Fruit fly (Drosophila melanogaster) whole organism, embryonic: ENCODE results near the gene CG4957.

Experiments used
- Atf-2 ChIP-seq: fragments of 200-800 bp; sonication (Bioruptor generic); optimal IDR thresholded peaks from 2 replicates; lab custom pipeline; 2016; ENCODE audit warnings: missing biosample characterization, missing genetic modification characterization
- Bdp1 ChIP-seq: fragments of 200-800 bp; sonication (Bioruptor generic); optimal IDR thresholded peaks from 3 replicates; lab custom pipeline; 2016; ENCODE audit warnings: missing biosample characterization, missing genetic modification characterization
- BtbVII ChIP-seq: fragments of 200-800 bp; sonication (Bioruptor generic); optimal IDR thresholded peaks from 3 replicates; lab custom pipeline; 2017; ENCODE audit warnings: missing biosample characterization, mild to moderate bottlenecking, missing genetic modification characterization
- C15 ChIP-seq: fragments of 200-800 bp; sonication (Bioruptor generic); IDR thresholded peaks from 3 replicates; pipeline ENCODE4 v1.3.6; 2022; ENCODE audit warnings: missing biosample characterization, missing genetic modification characterization
- CG10274 ChIP-seq: fragments of 200-800 bp; sonication (Bioruptor generic); optimal IDR thresholded peaks from 3 replicates; lab custom pipeline; 2017; ENCODE audit warnings: missing biosample characterization, mild to moderate bottlenecking, missing genetic modification characterization
- CG10959 ChIP-seq: fragments of 200-800 bp; sonication (Bioruptor generic); IDR thresholded peaks from 2 replicates; pipeline ENCODE4 v1.3.6; 2022; ENCODE audit warnings: missing biosample characterization, missing genetic modification characterization
- CG11093 ChIP-seq: fragments of 200-800 bp; sonication (Bioruptor generic); IDR thresholded peaks from 3 replicates; pipeline ENCODE4 v1.3.6; 2022; ENCODE audit warnings: missing biosample characterization, missing genetic modification characterization
- CG12744 ChIP-seq: fragments of 200-800 bp; sonication (Bioruptor generic); optimal IDR thresholded peaks from 2 replicates; lab custom pipeline; 2016; ENCODE audit warnings: missing biosample characterization, missing genetic modification characterization
- CG1603 ChIP-seq: fragments of 200-800 bp; sonication (Bioruptor generic); optimal IDR thresholded peaks from 2 replicates; lab custom pipeline; 2019; ENCODE audit warnings: missing biosample characterization, mild to moderate bottlenecking, missing genetic modification characterization, moderate library complexity
- CG17328 ChIP-seq: fragments of 200-800 bp; sonication (Bioruptor generic); IDR thresholded peaks from 2 replicates; pipeline ENCODE4 v1.3.6; 2022; ENCODE audit warnings: missing biosample characterization, missing genetic modification characterization
- CG2120 ChIP-seq: fragments of 200-800 bp; sonication (Bioruptor generic); optimal IDR thresholded peaks from 3 replicates; lab custom pipeline; 2016; ENCODE audit warnings: missing biosample characterization, missing genetic modification characterization
- CG42726 ChIP-seq: fragments of 200-800 bp; sonication (Bioruptor generic); IDR thresholded peaks from 2 replicates; pipeline ENCODE4 v1.3.6; 2022; ENCODE audit warnings: missing biosample characterization, missing genetic modification characterization; ENCODE audit not compliant: partially characterized antibody
- CG5953 ChIP-seq: fragments of 200-800 bp; sonication (Bioruptor generic); IDR thresholded peaks from 2 replicates; pipeline ENCODE4 v1.3.6; 2022; ENCODE audit warnings: missing biosample characterization, missing genetic modification characterization
- CG6254 ChIP-seq: fragments of 200-800 bp; sonication (Bioruptor generic); optimal IDR thresholded peaks from 3 replicates; lab custom pipeline; 2017; ENCODE audit warnings: mild to moderate bottlenecking, missing biosample characterization, missing genetic modification reagents, missing genetic modification characterization
- CG7745 ChIP-seq: fragments of 200-800 bp; sonication (Bioruptor generic); optimal IDR thresholded peaks from 2 replicates; lab custom pipeline; 2018; ENCODE audit warnings: missing biosample characterization, mild to moderate bottlenecking, missing genetic modification characterization, moderate library complexity
- CG7987 ChIP-seq: fragments of 200-800 bp; sonication (Bioruptor generic); optimal IDR thresholded peaks from 2 replicates; lab custom pipeline; 2018; ENCODE audit warnings: missing biosample characterization, mild to moderate bottlenecking, missing genetic modification characterization, moderate library complexity
- CG8089 ChIP-seq: fragments of 200-800 bp; sonication (Bioruptor generic); optimal IDR thresholded peaks from 3 replicates; lab custom pipeline; 2016; ENCODE audit warnings: missing biosample characterization, missing genetic modification characterization
- CG8478 ChIP-seq: fragments of >200 bp; optimal IDR thresholded peaks from 2 replicates; lab custom pipeline; 2018
- CG9609 ChIP-seq: fragments of 200-800 bp; sonication (Bioruptor generic); optimal IDR thresholded peaks from 3 replicates; lab custom pipeline; 2016; ENCODE audit warnings: missing biosample characterization, missing genetic modification characterization
- CG9876 ChIP-seq: fragments of 200-800 bp; sonication (Bioruptor generic); optimal IDR thresholded peaks from 2 replicates; lab custom pipeline; 2016; ENCODE audit warnings: missing biosample characterization, missing genetic modification characterization
- CTCF ChIP-seq: fragments of 200-800 bp; sonication (Bioruptor generic); optimal IDR thresholded peaks from 2 replicates; lab custom pipeline; 2017; ENCODE audit warnings: missing biosample characterization, mild to moderate bottlenecking, missing genetic modification characterization, moderate library complexity
- Camta ChIP-seq: fragments of 200-800 bp; sonication (Bioruptor generic); optimal IDR thresholded peaks from 2 replicates; lab custom pipeline; 2016; ENCODE audit warnings: missing biosample characterization, missing genetic modification characterization
- D19A ChIP-seq: fragments of 200-800 bp; optimal IDR thresholded peaks from 3 replicates; lab custom pipeline; 2019; ENCODE audit warnings: missing biosample characterization, mild to moderate bottlenecking, missing genetic modification characterization, moderate library complexity
- Dip2 ChIP-seq: fragments of 200-800 bp; sonication (Bioruptor generic); IDR thresholded peaks from 2 replicates; pipeline ENCODE4 v1.3.6; 2022; ENCODE audit warnings: missing biosample characterization, missing genetic modification characterization
- Drgx ChIP-seq: fragments of 200-800 bp; sonication (Bioruptor generic); IDR thresholded peaks from 2 replicates; pipeline ENCODE4 v1.3.6; 2022; ENCODE audit warnings: missing biosample characterization, missing genetic modification characterization
- Fer3 ChIP-seq: fragments of 200-800 bp; sonication (Bioruptor generic); optimal IDR thresholded peaks from 2 replicates; lab custom pipeline; 2018; ENCODE audit warnings: missing biosample characterization, mild to moderate bottlenecking, missing genetic modification characterization, moderate library complexity
- HLH3B ChIP-seq: fragments of 200-800 bp; sonication (Bioruptor generic); IDR thresholded peaks from 2 replicates; pipeline ENCODE4 v1.3.6; 2022; ENCODE audit warnings: missing biosample characterization, missing genetic modification characterization
- HmgD ChIP-seq: fragments of 200-800 bp; sonication (Bioruptor generic); optimal IDR thresholded peaks from 3 replicates; lab custom pipeline; 2016; ENCODE audit warnings: missing biosample characterization, missing genetic modification characterization
- Jarid2 ChIP-seq: fragments of 200-800 bp; sonication (Bioruptor generic); optimal IDR thresholded peaks from 3 replicates; lab custom pipeline; 2017; ENCODE audit warnings: mild to moderate bottlenecking, missing biosample characterization, missing genetic modification reagents, missing genetic modification characterization
- Optix ChIP-seq: fragments of 200-800 bp; sonication (Bioruptor generic); IDR thresholded peaks from 3 replicates; pipeline ENCODE4 v1.3.6; 2022; ENCODE audit warnings: missing biosample characterization, missing genetic modification characterization
- Spps ChIP-seq: fragments of 200-800 bp; sonication (Bioruptor generic); optimal IDR thresholded peaks from 2 replicates; lab custom pipeline; 2018; ENCODE audit warnings: missing biosample characterization, mild to moderate bottlenecking, missing genetic modification characterization
- Tbp ChIP-seq: fragments of >200 bp; optimal IDR thresholded peaks from 2 replicates; lab custom pipeline; 2018; ENCODE audit warnings: missing biosample characterization, missing genetic modification characterization
- aop ChIP-seq: fragments of 200-800 bp; sonication (Bioruptor generic); IDR thresholded peaks from 2 replicates; pipeline ENCODE4 v1.3.6; 2022; ENCODE audit warnings: missing biosample characterization, missing genetic modification characterization
- ara ChIP-seq: fragments of 200-800 bp; sonication (Bioruptor generic); IDR thresholded peaks from 2 replicates; pipeline ENCODE4 v1.3.6; 2022; ENCODE audit warnings: missing biosample characterization, missing genetic modification characterization
- az2 ChIP-seq: fragments of 200-800 bp; sonication (Bioruptor generic); optimal IDR thresholded peaks from 3 replicates; lab custom pipeline; 2016; ENCODE audit warnings: missing biosample characterization, missing genetic modification characterization
- dmrt11E ChIP-seq: fragments of 200-800 bp; sonication (Bioruptor generic); optimal IDR thresholded peaks from 3 replicates; lab custom pipeline; 2018; ENCODE audit warnings: missing biosample characterization, mild to moderate bottlenecking, missing genetic modification characterization, moderate library complexity
- eve ChIP-seq, 2 experiments: fragments of >200 bp; optimal IDR thresholded peaks; 2 replicates each; lab custom pipeline; 2017; ENCODE audit warnings: missing biosample characterization in 2 of 2, missing genetic modification characterization in 2 of 2
- exex ChIP-seq: fragments of 200-800 bp; sonication (Bioruptor generic); optimal IDR thresholded peaks from 4 replicates; lab custom pipeline; 2018; ENCODE audit warnings: missing biosample characterization, mild to moderate bottlenecking, missing genetic modification characterization, moderate library complexity
- fd102C ChIP-seq: fragments of 200-800 bp; sonication (Bioruptor generic); optimal IDR thresholded peaks from 2 replicates; lab custom pipeline; 2018; ENCODE audit warnings: missing biosample characterization, mild to moderate bottlenecking, missing genetic modification characterization, moderate library complexity
- fru ChIP-seq: fragments of >200 bp; optimal IDR thresholded peaks from 2 replicates; lab custom pipeline; 2017
- hbn ChIP-seq: fragments of 200-800 bp; sonication (Bioruptor generic); IDR thresholded peaks from 2 replicates; pipeline ENCODE4 v1.3.6; 2022; ENCODE audit warnings: missing biosample characterization, missing genetic modification characterization; ENCODE audit not compliant: partially characterized antibody
- her ChIP-seq: fragments of 200-800 bp; sonication (Bioruptor generic); optimal IDR thresholded peaks from 2 replicates; lab custom pipeline; 2016; ENCODE audit warnings: missing biosample characterization, missing genetic modification characterization
- ind ChIP-seq: fragments of 200-800 bp; sonication (Bioruptor generic); optimal IDR thresholded peaks from 3 replicates; lab custom pipeline; 2016; ENCODE audit warnings: missing biosample characterization, missing genetic modification characterization
- jigr1 ChIP-seq: fragments of 200-800 bp; sonication (Bioruptor generic); IDR thresholded peaks from 3 replicates; pipeline ENCODE4 v1.3.6; 2022; ENCODE audit warnings: missing biosample characterization, missing genetic modification characterization
- lab ChIP-seq: fragments of 200-800 bp; sonication (Bioruptor generic); optimal IDR thresholded peaks from 3 replicates; lab custom pipeline; 2017; ENCODE audit warnings: missing biosample characterization, missing genetic modification characterization, mild to moderate bottlenecking, moderate library complexity, missing genetic modification reagents
- odd ChIP-seq: fragments of 200-800 bp; sonication (Bioruptor generic); optimal IDR thresholded peaks from 2 replicates; lab custom pipeline; 2017; ENCODE audit warnings: missing biosample characterization, mild to moderate bottlenecking, missing genetic modification characterization
- onecut ChIP-seq: fragments of 200-800 bp; sonication (Bioruptor generic); IDR thresholded peaks from 2 replicates; pipeline ENCODE4 v1.3.6; 2022; ENCODE audit warnings: missing biosample characterization, missing genetic modification characterization
- pb ChIP-seq: fragments of 200-800 bp; sonication (Bioruptor generic); optimal IDR thresholded peaks from 3 replicates; lab custom pipeline; 2016; ENCODE audit warnings: missing biosample characterization, missing genetic modification characterization
- sc ChIP-seq, 3 experiments: fragments of >200 bp in 2 of 3; fragments of 200-800 bp in 1 of 3; sonication (Bioruptor generic) in 1 of 3; optimal IDR thresholded peaks; 2 replicates in 2 of 3; 3 replicates in 1 of 3; lab custom pipeline; 2017; ENCODE audit warnings: mild to moderate bottlenecking in 1 of 3, missing biosample characterization in 1 of 3, missing genetic modification characterization in 1 of 3, missing genetic modification reagents in 1 of 3
- sug ChIP-seq: fragments of 200-800 bp; optimal IDR thresholded peaks from 2 replicates; lab custom pipeline; 2019; ENCODE audit warnings: missing biosample characterization, mild to moderate bottlenecking, missing genetic modification characterization, moderate library complexity
- tap ChIP-seq: fragments of 200-800 bp; optimal IDR thresholded peaks from 3 replicates; lab custom pipeline; 2019; ENCODE audit warnings: missing biosample characterization, mild to moderate bottlenecking, missing genetic modification characterization, moderate library complexity
- tll ChIP-seq, 2 experiments: fragments of 200-800 bp in 1 of 2; fragments of >200 bp in 1 of 2; sonication (Bioruptor generic) in 1 of 2; optimal IDR thresholded peaks; 2 replicates each; lab custom pipeline; 2017 to 2019; ENCODE audit warnings: missing biosample characterization in 2 of 2, missing genetic modification characterization in 2 of 2, mild to moderate bottlenecking in 1 of 2, moderate library complexity in 1 of 2

CG4957 gene

DNA sequence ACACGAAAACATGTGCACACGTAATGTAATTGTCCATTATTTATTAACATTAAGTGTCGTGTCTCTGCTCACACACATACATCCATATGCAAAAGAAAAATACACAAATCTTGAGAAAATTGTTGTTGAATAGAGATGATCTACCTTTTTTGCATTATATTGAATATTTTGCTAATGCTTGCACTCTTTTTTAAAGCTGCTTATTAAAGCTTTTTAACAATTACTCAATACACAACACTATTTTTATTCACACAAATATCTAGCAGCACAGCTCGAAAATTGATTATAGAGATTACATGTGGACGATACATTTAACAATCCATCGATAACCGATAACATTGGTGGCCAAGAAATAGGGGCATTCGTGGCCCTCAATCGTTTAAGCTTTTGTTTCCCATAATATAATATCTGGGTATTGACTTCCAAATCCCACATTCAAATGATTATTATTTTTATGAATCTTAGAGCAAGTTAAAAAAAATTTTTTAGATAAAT, 23.4 kb downstream of the CG4957 start, which contains the start of gene Ufd4 (continued):
- no peak for TF ChIP-seq lab (GFP tag; lab: Kevin White, UChicago)
- TF ChIP-seq CG8478 (lab: Kevin White, UChicago), result no peak
- TF ChIP-seq jigr1 (GFP tag; lab: Robert Waterston, UW), result no peak
- peak; percentile 27 for TF ChIP-seq Atf-2 (GFP tag; lab: Kevin White, UChicago)
- peak; percentile 53 for TF ChIP-seq exex (tag; lab: Kevin White, UChicago)
- no peak for TF ChIP-seq tap
- TF ChIP-seq dmrt11E, result peak; percentile 62
- no peak for TF ChIP-seq sug (tag; lab: Kevin White, UChicago)
- TF ChIP-seq BtbVII (GFP tag; lab: Kevin White, UChicago), result no peak
- no peak for TF ChIP-seq odd
- peak; percentile 16 for TF ChIP-seq CG9609
- TF ChIP-seq CG9876 (GFP tag; lab: Kevin White, UChicago), result no peak
- TF ChIP-seq fru, result no peak
- TF ChIP-seq Dip2 (GFP tag; lab: Robert Waterston, UW), result no peak
- TF ChIP-seq hbn (GFP tag; lab: Robert Waterston, UW), result no peak; the same call in 1 of the 2 replicates
- peak; percentile 72 for TF ChIP-seq az2
- no peak for TF ChIP-seq Fer3
- TF ChIP-seq CG10274 (GFP tag; lab: Kevin White, UChicago), result no peak
- TF ChIP-seq eve (GFP tag; optimal IDR thresholded peaks at IDR 0.05; lab: Kevin White, UChicago), result no peak
- TF ChIP-seq D19A (tag; lab: Kevin White, UChicago), result no peak
- TF ChIP-seq CG11093 (GFP tag; lab: Robert Waterston, UW), result no peak
- TF ChIP-seq Camta (GFP tag; lab: Kevin White, UChicago), result peak; percentile 68
- TF ChIP-seq her (GFP tag; lab: Kevin White, UChicago), result peak; percentile 40
- no peak for TF ChIP-seq fd102C
- TF ChIP-seq pb (GFP tag; lab: Kevin White, UChicago), result no peak
- TF ChIP-seq tll (GFP tag; optimal IDR thresholded peaks at IDR 0.05; lab: Kevin White, UChicago), result no peak
- TF ChIP-seq Drgx, result no peak
- TF ChIP-seq aop, result no peak
- TF ChIP-seq onecut (GFP tag; lab: Robert Waterston, UW), result peak; percentile 93
- TF ChIP-seq HLH3B (GFP tag; lab: Robert Waterston, UW), result peak; percentile 74; the same call in 1 of the 2 replicates
- TF ChIP-seq Optix (GFP tag; lab: Robert Waterston, UW), result no peak
- peak; percentile 61 for TF ChIP-seq CG12744 (GFP tag; lab: Kevin White, UChicago)
- TF ChIP-seq Jarid2 (GFP tag; lab: Kevin White, UChicago), result no peak
- TF ChIP-seq Bdp1, result no peak
- no peak for TF ChIP-seq C15 (GFP tag; lab: Robert Waterston, UW)
- no peak for TF ChIP-seq HmgD (GFP tag; lab: Kevin White, UChicago)
- no peak; the same call in 1 of the 2 replicates for TF ChIP-seq ara (GFP tag; lab: Robert Waterston, UW)
- TF ChIP-seq CG10959 (GFP tag; lab: Robert Waterston, UW), result no peak
- TF ChIP-seq Spps (tag; lab: Kevin White, UChicago), result peak; percentile 43
- TF ChIP-seq CG6254 (GFP tag; lab: Kevin White, UChicago), result peak; percentile 41
- peak; percentile 63 for TF ChIP-seq ind (GFP tag; lab: Kevin White, UChicago)
- no peak for TF ChIP-seq CG42726 (GFP tag; lab: Robert Waterston, UW)
- TF ChIP-seq CG7745 (tag; lab: Kevin White, UChicago), result peak; percentile 7
- peak; percentile 79 for TF ChIP-seq CG2120 (GFP tag; lab: Kevin White, UChicago)
- TF ChIP-seq CTCF (GFP tag; lab: Kevin White, UChicago), result no peak
- peak; percentile 14 for TF ChIP-seq CG8089 (GFP tag; lab: Kevin White, UChicago)
- no peak for TF ChIP-seq Tbp (GFP tag; lab: Kevin White, UChicago)
- peak; percentile 58 for TF ChIP-seq CG17328 (GFP tag; lab: Robert Waterston, UW)
- TF ChIP-seq CG7987 (GFP tag; lab: Kevin White, UChicago), result peak; percentile 43
- no peak for TF ChIP-seq sc (optimal IDR thresholded peaks at IDR 0.05; lab: Kevin White, UChicago)
- TF ChIP-seq sc (GFP tag; optimal IDR thresholded peaks at IDR 0.05; lab: Kevin White, UChicago), result no peak
- TF ChIP-seq CG1603 (tag; lab: Kevin White, UChicago), result no peak
- TF ChIP-seq CG5953, result no peak
